Fruit fly (Drosophila melanogaster): ENCODE data around the gene CCHa1.

The CCHa1 gene

DNA sequence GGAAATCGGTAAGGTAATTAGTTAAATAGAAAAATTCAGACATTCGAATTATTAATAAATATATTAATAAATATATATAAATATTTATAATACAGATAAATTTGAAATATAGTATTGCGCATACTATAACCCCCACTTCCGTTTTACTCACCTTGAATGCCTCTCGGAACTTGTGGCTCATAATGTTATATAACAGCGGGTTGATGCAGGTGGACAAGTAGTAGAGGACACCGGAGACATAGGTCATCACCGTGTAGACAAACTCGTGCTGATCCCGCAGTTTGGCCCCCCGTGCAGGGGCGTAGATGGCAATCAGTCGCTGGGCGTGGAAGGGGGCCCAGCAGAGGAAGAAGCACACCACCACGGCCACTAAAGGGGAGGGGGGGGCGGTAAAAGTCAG is 4.3 kb upstream of the CCHa1 start:
- TF ChIP-seq Sin3A (optimal IDR thresholded peaks at IDR 0.05) (no peak), Myc (optimal IDR thresholded peaks at IDR 0.05) (no peak), h (optimal IDR thresholded peaks at IDR 0.05) (no peak), ttk (optimal IDR thresholded peaks at IDR 0.05) (no peak), insv (optimal IDR thresholded peaks at IDR 0.05) (no peak), psq (optimal IDR thresholded peaks at IDR 0.05) (no peak)

DNA sequence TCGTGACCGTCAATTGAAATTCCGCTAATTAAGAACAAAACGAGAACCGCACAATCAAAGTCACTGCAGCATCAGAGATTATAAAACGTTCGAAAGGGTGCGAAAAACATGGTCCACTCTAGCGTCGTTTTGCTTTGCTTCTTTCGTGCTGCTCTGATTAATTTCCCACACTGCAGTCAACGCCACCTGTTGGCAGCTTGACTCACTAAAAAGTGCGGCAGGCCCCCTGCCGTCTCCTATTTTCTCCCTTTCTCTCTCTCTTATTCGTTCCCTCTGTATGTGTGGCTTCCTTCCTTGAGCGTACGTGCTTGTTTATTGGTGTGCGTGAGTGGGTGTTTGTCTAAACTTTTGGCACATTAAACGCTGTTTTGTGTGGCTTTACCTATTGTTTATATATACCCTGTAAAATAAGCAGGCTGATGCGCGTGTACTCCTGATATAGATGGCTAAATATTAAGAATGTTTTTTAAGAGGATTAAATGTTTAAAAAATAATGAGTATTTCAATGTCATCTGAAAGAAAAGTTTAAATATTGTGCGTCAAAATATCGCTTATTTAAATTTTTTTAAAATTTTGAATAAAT is 2.0 kb upstream of the CCHa1 start:
- TF ChIP-seq h (optimal IDR thresholded peaks at IDR 0.05) (no peak), Sin3A (optimal IDR thresholded peaks at IDR 0.05) (no peak), ttk (optimal IDR thresholded peaks at IDR 0.05) (no peak), Myc (optimal IDR thresholded peaks at IDR 0.05) (no peak), psq (optimal IDR thresholded peaks at IDR 0.05) (no peak), insv (optimal IDR thresholded peaks at IDR 0.05) (no peak)

DNA sequence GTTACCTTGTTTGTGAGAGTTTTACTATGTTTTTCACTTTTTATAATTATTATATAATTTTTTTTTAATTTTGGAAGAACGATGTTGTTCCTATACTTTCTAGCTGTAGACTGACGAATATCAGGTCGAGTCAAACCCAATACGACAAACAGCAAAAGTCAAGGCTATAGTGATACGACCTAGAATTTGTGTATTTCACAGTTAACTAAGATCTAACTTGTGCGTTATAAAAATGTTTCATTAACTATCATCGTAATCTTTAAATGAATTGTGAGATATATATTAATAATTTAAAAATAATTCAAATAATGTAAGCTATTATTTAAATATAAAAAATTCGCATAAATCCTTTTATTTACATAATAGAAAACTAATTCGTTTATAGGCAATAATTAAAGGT is 1.3 kb upstream of the CCHa1 start, which contains the start of gene CG9920:
TSS of gene CG9920 (minus strand) at position 101 of the 400 bp plus-strand sequence.
- TF ChIP-seq ttk (optimal IDR thresholded peaks at IDR 0.05), result no peak
- no peak for TF ChIP-seq insv (optimal IDR thresholded peaks at IDR 0.05)
- TF ChIP-seq Sin3A (optimal IDR thresholded peaks at IDR 0.05), result no peak
- no peak for TF ChIP-seq psq (optimal IDR thresholded peaks at IDR 0.05)
- no peak for TF ChIP-seq Myc (optimal IDR thresholded peaks at IDR 0.05)
- TF ChIP-seq h (optimal IDR thresholded peaks at IDR 0.05), result no peak

DNA sequence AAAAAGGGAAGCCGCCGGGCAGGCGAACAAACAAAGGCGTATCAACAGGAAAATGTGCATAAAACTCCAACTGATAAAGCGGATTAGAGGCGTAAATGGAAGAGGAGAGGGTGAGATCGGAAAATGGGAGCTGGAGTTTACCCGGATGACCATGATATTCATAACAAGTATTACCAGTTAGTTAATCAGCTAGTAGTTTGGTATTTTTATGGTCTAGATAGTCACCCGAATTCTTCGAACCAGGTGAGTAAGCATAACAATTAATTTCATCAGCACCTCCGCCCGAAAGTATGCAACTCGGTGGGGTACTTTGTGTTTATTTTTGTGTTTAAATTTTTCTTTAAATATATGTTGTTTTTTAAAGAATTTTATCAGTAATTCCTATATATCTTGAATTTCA is 719 bp downstream of the CCHa1 start:
- no peak for TF ChIP-seq insv (optimal IDR thresholded peaks at IDR 0.05)
- no peak for TF ChIP-seq Myc (optimal IDR thresholded peaks at IDR 0.05)
- TF ChIP-seq h (optimal IDR thresholded peaks at IDR 0.05), result no peak
- TF ChIP-seq Sin3A (optimal IDR thresholded peaks at IDR 0.05), result no peak
- TF ChIP-seq psq (optimal IDR thresholded peaks at IDR 0.05), result no peak
- TF ChIP-seq ttk (optimal IDR thresholded peaks at IDR 0.05), result no peak

DNA sequence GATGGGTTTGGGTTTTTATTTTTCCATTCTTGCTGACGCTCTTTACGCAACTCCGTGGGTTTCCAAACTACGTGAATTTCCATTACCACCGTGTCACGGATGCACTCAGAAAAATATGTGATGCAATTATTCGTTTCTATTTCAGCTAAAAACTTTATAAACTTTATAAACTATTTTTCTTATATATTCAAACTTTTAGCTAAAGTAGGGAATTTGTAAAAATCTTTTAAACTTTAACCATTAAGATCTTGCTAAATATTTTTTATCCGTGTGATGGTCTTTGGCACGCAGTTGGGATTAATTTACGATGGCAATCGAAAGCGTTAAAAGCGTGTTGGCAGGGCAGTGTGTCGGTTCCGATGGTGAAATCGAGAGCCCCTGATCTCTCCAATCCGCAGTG is 1.2 kb downstream of the CCHa1 start:
- TF ChIP-seq ttk (optimal IDR thresholded peaks at IDR 0.05) (no peak), Myc (optimal IDR thresholded peaks at IDR 0.05) (no peak), psq (optimal IDR thresholded peaks at IDR 0.05) (no peak), Sin3A (optimal IDR thresholded peaks at IDR 0.05) (no peak), insv (optimal IDR thresholded peaks at IDR 0.05) (no peak), h (optimal IDR thresholded peaks at IDR 0.05) (no peak)

DNA sequence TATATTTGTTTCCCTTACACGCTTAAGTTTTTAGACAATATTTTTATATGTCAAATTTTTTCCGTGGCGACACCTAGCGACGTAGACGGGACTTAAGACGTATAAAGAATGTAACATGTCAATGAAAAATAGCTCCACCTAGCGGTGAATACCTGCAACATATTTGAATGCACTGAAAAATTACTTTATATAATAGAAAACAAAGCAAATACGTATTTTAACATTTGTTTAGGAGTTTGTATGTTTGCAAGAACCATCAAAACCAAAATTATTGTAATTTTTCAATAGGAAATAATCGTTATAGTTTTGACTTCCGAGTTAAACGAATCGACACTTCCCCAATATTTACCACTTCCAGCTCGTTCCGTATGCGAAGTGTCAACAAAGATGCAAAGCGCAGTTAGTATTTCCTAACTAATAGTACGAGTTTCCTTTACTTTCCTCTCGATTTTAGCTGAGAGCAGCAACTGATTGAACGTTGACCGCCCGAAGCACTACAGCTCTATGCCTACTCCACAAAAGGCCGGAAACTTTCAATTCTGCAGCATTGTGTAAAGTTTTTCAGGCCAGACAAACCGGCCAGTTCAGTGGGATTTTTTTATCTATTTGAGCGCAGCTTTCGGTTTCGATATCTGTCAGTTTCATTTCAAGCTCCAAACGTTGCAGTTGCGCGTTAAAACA is 7.6 kb downstream of the CCHa1 start, which contains the start of gene Npc2b:
TSS of gene Npc2b (plus strand) at position 631 of the 681 bp plus-strand sequence.
- TF ChIP-seq ttk (optimal IDR thresholded peaks at IDR 0.05) (no peak), h (optimal IDR thresholded peaks at IDR 0.05) (no peak), Myc (optimal IDR thresholded peaks at IDR 0.05) (no peak), insv (optimal IDR thresholded peaks at IDR 0.05) (no peak), Sin3A (optimal IDR thresholded peaks at IDR 0.05) (no peak), psq (optimal IDR thresholded peaks at IDR 0.05) (no peak)

DNA sequence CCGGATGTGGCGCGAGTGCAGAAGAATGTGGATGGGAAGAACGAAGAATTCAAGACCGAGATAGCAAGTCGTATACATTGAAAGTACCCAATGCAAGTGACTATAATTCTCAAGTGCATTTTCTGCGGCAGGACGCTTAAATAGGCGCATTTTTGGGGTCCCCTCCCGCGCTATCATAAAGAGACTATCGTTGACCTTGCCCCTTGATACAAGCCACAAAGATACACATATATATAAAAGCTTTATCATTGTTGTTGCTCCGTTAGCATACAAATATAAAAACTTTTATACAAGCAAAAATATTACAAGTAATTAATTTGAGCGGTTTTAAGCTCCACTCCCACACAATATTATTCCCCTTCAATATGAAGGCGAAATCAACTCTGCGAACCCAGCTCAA is 8.5 kb downstream of the CCHa1 start:
- TF ChIP-seq Myc (optimal IDR thresholded peaks at IDR 0.05) (no peak), psq (optimal IDR thresholded peaks at IDR 0.05) (no peak), Sin3A (optimal IDR thresholded peaks at IDR 0.05) (no peak), h (optimal IDR thresholded peaks at IDR 0.05) (no peak), insv (optimal IDR thresholded peaks at IDR 0.05) (no peak), ttk (optimal IDR thresholded peaks at IDR 0.05) (no peak)

DNA sequence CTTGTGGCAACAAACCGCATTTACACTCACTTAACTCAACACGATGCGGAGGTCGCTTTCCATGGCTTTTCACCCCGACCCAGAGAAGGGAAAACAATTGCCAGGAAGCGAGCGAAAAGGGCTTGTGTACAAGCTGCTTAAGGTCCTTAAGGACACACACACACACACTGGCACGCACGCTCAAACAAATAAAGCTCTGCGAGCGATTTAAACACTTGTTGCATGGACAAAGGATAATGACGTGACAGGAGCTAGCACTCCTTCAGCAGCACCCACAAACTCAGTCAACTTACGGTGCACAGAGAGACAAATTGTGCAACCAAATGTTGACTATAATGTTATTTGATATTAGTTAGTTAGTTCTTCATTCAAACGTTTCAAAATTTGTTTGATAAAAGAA is 11.1 kb downstream of the CCHa1 start:
- no peak for TF ChIP-seq Myc (optimal IDR thresholded peaks at IDR 0.05)
- TF ChIP-seq ttk (optimal IDR thresholded peaks at IDR 0.05), result no peak
- TF ChIP-seq h (optimal IDR thresholded peaks at IDR 0.05), result no peak
- TF ChIP-seq insv (optimal IDR thresholded peaks at IDR 0.05), result no peak
- no peak for TF ChIP-seq psq (optimal IDR thresholded peaks at IDR 0.05)
- TF ChIP-seq Sin3A (optimal IDR thresholded peaks at IDR 0.05), result no peak

DNA sequence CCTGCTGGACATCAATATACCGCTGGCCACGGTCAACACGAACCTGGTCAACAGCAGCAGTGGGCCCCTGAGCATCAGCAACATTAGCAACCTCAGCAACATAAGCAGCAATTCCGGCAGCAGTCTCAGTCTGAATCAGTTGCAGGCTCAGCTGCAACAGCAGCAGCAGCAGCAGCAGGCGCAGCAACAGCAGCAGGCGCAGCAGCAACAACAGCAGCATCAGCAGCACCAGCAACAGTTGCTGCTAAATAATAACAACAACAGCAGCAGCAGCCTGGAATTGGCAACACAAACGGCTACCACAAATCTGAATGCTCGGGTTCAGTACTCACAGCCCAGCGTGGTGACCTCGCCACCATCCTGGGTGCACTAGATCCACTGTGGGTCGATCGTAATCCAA is 15.1 kb downstream of the CCHa1 start:
- TF ChIP-seq h (optimal IDR thresholded peaks at IDR 0.05) (no peak), Myc (optimal IDR thresholded peaks at IDR 0.05) (no peak), psq (optimal IDR thresholded peaks at IDR 0.05) (no peak), ttk (optimal IDR thresholded peaks at IDR 0.05) (no peak), insv (optimal IDR thresholded peaks at IDR 0.05) (no peak), Sin3A (optimal IDR thresholded peaks at IDR 0.05) (no peak)

DNA sequence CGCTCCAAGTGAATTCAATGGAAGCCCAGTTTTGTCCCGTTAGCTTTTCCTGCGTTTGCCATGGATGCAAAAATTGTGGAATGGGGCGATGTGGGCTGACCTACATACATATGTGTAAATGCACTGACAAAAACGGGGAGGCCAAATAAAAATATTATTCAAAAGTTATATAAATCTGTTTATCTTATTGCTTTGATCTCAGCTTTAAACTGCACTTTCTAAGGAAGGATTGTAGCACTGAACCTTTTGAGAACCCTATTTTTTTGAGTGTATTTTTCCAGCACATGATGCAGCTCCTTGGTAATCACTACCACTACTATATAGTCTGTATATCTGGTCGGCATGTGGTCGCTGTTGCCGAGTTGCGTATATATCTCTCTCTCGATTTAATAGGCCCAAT is 19.6 kb downstream of the CCHa1 start:
- TF ChIP-seq insv (optimal IDR thresholded peaks at IDR 0.05) (no peak), Sin3A (optimal IDR thresholded peaks at IDR 0.05) (no peak)

DNA sequence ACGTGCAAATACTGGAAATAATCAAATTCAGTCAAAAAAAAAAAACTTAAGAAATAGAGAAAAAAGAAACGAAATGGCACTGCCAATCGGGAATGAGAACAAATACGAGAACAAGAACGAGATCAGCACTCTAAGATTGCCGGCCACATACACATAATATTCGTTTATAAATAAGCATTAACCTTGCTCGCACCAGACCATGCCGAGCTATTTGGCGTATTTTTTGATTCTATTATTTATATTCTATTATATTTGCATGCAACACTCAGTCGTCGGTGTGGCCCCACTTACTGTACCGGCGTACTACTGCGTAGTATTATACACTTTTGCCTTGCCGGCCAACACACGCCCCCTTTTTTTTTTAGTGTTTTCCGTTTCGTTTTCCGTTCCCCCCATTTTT is 26.0 kb downstream of the CCHa1 start:
- TF ChIP-seq h (optimal IDR thresholded peaks at IDR 0.05) (no peak), Myc (optimal IDR thresholded peaks at IDR 0.05) (no peak), ttk (optimal IDR thresholded peaks at IDR 0.05) (no peak), insv (optimal IDR thresholded peaks at IDR 0.05) (no peak), Sin3A (optimal IDR thresholded peaks at IDR 0.05) (no peak), psq (optimal IDR thresholded peaks at IDR 0.05) (no peak)

DNA sequence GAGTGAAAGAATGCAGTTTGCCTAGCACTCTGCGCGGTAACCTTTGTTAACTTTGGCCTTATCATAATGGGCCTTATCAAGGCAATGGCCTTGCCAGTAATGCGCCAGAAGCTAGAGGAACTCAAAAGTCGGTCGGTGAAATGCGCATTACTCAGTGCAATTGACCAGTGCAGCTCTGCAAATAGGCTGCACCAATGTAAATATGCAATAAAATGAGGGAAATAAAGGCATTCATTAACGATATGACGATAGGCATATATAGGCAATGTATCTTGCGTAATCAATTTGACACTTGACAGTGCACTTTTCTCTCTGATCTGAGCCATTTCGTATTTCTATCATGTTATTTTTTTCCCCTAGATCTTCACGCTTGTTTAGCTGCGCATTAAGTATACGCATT is 26.5 kb downstream of the CCHa1 start:
- TF ChIP-seq h (optimal IDR thresholded peaks at IDR 0.05) (no peak), ttk (optimal IDR thresholded peaks at IDR 0.05) (no peak), Myc (optimal IDR thresholded peaks at IDR 0.05) (no peak)
